Fruit fly (Drosophila melanogaster) whole organism, prepupa: Measurements from ENCODE around the gene CG17344.

Experiments used
- CG10631 ChIP-seq: fragments of 200-800 bp; sonication (Bioruptor generic); optimal IDR thresholded peaks from 2 replicates; lab custom pipeline; 2016; ENCODE audit warnings: missing biosample characterization, missing genetic modification characterization
- CG10669 ChIP-seq: fragments of 200-800 bp; sonication (Bioruptor generic); optimal IDR thresholded peaks from 3 replicates; lab custom pipeline; 2018; ENCODE audit warnings: missing biosample characterization, mild to moderate bottlenecking, missing genetic modification characterization, moderate library complexity
- CG11294 ChIP-seq: fragments of 200-800 bp; sonication (Bioruptor generic); IDR thresholded peaks from 2 replicates; pipeline ENCODE4 v1.3.6; 2022; ENCODE audit warnings: missing biosample characterization, missing genetic modification characterization
- CG11762 ChIP-seq: fragments of 200-800 bp; sonication (Bioruptor generic); optimal IDR thresholded peaks from 3 replicates; lab custom pipeline; 2016; ENCODE audit warnings: missing biosample characterization, missing genetic modification characterization; ENCODE audit not compliant: insufficient read depth
- CG11902 ChIP-seq: fragments of 200-800 bp; sonication (Bioruptor generic); optimal IDR thresholded peaks from 3 replicates; lab custom pipeline; 2016; ENCODE audit warnings: missing biosample characterization, missing genetic modification characterization
- CG1621 ChIP-seq: fragments of 200-800 bp; sonication (Bioruptor generic); optimal IDR thresholded peaks from 3 replicates; lab custom pipeline; 2018; ENCODE audit warnings: missing biosample characterization, mild to moderate bottlenecking, missing genetic modification characterization
- CG3032 ChIP-seq: fragments of 200-800 bp; optimal IDR thresholded peaks from 2 replicates; lab custom pipeline; 2019; ENCODE audit warnings: missing biosample characterization, mild to moderate bottlenecking, missing genetic modification characterization, moderate library complexity
- CG31627 ChIP-seq: fragments of 200-800 bp; sonication (Bioruptor generic); optimal IDR thresholded peaks from 3 replicates; lab custom pipeline; 2016; ENCODE audit warnings: missing biosample characterization, missing genetic modification characterization
- CG32006 ChIP-seq: fragments of 200-800 bp; sonication (Bioruptor generic); optimal IDR thresholded peaks from 3 replicates; lab custom pipeline; 2017; ENCODE audit warnings: missing biosample characterization, mild to moderate bottlenecking, missing genetic modification characterization
- CG34406 ChIP-seq: fragments of 200-800 bp; sonication (Bioruptor generic); optimal IDR thresholded peaks from 3 replicates; lab custom pipeline; 2016; ENCODE audit warnings: missing biosample characterization, missing genetic modification characterization
- CG3919 ChIP-seq: fragments of 200-800 bp; sonication (Bioruptor generic); optimal IDR thresholded peaks from 3 replicates; lab custom pipeline; 2016; ENCODE audit warnings: missing biosample characterization, missing genetic modification characterization
- CG6163 ChIP-seq: fragments of 200-800 bp; sonication (Bioruptor generic); IDR thresholded peaks from 3 replicates; pipeline ENCODE4 v1.3.6; 2022; ENCODE audit warnings: missing biosample characterization, missing genetic modification characterization
- CG6276 ChIP-seq: fragments of 200-800 bp; sonication (Bioruptor generic); optimal IDR thresholded peaks from 2 replicates; lab custom pipeline; 2017; ENCODE audit warnings: missing biosample characterization, mild to moderate bottlenecking, missing genetic modification characterization
- CG6808 ChIP-seq: fragments of 200-800 bp; sonication (Bioruptor generic); optimal IDR thresholded peaks from 3 replicates; lab custom pipeline; 2017; ENCODE audit warnings: missing biosample characterization, missing genetic modification characterization, mild to moderate bottlenecking, moderate library complexity, missing genetic modification reagents
- CG6854 ChIP-seq: fragments of 200-800 bp; sonication (Bioruptor generic); optimal IDR thresholded peaks from 2 replicates; lab custom pipeline; 2017; ENCODE audit warnings: missing biosample characterization, mild to moderate bottlenecking, missing genetic modification characterization
- CG7368 ChIP-seq: fragments of 200-800 bp; sonication (Bioruptor generic); optimal IDR thresholded peaks from 3 replicates; lab custom pipeline; 2016; ENCODE audit warnings: missing biosample characterization, missing genetic modification characterization
- CG8119 ChIP-seq: fragments of 200-800 bp; sonication (Bioruptor generic); IDR thresholded peaks from 3 replicates; pipeline ENCODE4 v1.3.6; 2022; ENCODE audit warnings: missing biosample characterization, missing genetic modification characterization
- CG8632 ChIP-seq: fragments of 200-800 bp; sonication (Bioruptor generic); optimal IDR thresholded peaks from 3 replicates; lab custom pipeline; 2016; ENCODE audit warnings: missing biosample characterization, missing genetic modification characterization
- Eip75B ChIP-seq: fragments of 200-800 bp; sonication (Bioruptor generic); optimal IDR thresholded peaks from 3 replicates; lab custom pipeline; 2016; ENCODE audit warnings: missing biosample characterization, missing genetic modification characterization
- Eip78C ChIP-seq: fragments of 200-800 bp; sonication (Bioruptor generic); peaks from one replicate; lab custom pipeline; 2016; ENCODE audit warnings: missing biosample characterization, missing genetic modification characterization
- Eip93F ChIP-seq: fragments of 200-800 bp; sonication (Bioruptor generic); optimal IDR thresholded peaks from 2 replicates; lab custom pipeline; 2016; ENCODE audit warnings: missing biosample characterization, mild to moderate bottlenecking, missing genetic modification characterization
- Hr38 ChIP-seq: sonication (Bioruptor generic); optimal IDR thresholded peaks from 2 replicates; lab custom pipeline; 2016; ENCODE audit warnings: missing biosample characterization, missing genetic modification characterization
- Hr39 ChIP-seq: fragments of 200-800 bp; sonication (Bioruptor generic); optimal IDR thresholded peaks from 2 replicates; lab custom pipeline; 2016; ENCODE audit warnings: missing biosample characterization, missing genetic modification characterization
- Lpt ChIP-seq: fragments of 200-800 bp; sonication (Bioruptor generic); optimal IDR thresholded peaks from 3 replicates; lab custom pipeline; 2016; ENCODE audit warnings: missing biosample characterization, missing genetic modification characterization
- Met ChIP-seq: fragments of 200-800 bp; sonication (Bioruptor generic); optimal IDR thresholded peaks from 3 replicates; lab custom pipeline; 2016; ENCODE audit warnings: missing biosample characterization, missing genetic modification characterization
- OdsH ChIP-seq: fragments of 200-800 bp; sonication (Bioruptor generic); optimal IDR thresholded peaks from 3 replicates; lab custom pipeline; 2016; ENCODE audit warnings: missing biosample characterization, missing genetic modification characterization
- Smox ChIP-seq: fragments of 200-800 bp; sonication (Bioruptor generic); optimal IDR thresholded peaks from 3 replicates; lab custom pipeline; 2016; ENCODE audit warnings: missing biosample characterization, missing genetic modification characterization
- Sox102F ChIP-seq: fragments of 200-800 bp; sonication (Bioruptor generic); optimal IDR thresholded peaks from 2 replicates; lab custom pipeline; 2016; ENCODE audit warnings: missing biosample characterization, mild to moderate bottlenecking, missing genetic modification characterization
- achi ChIP-seq: fragments of 200-800 bp; sonication (Bioruptor generic); optimal IDR thresholded peaks from 3 replicates; lab custom pipeline; 2016; ENCODE audit warnings: missing biosample characterization, missing genetic modification characterization
- acj6 ChIP-seq: fragments of 200-800 bp; sonication (Bioruptor generic); optimal IDR thresholded peaks from 3 replicates; lab custom pipeline; 2016; ENCODE audit warnings: missing biosample characterization, missing genetic modification characterization
- cyc ChIP-seq: fragments of 200-800 bp; sonication (Bioruptor generic); optimal IDR thresholded peaks from 3 replicates; lab custom pipeline; 2016; ENCODE audit warnings: missing biosample characterization, missing genetic modification characterization
- dsx ChIP-seq: fragments of 200-800 bp; optimal IDR thresholded peaks from 3 replicates; lab custom pipeline; 2019; ENCODE audit warnings: missing biosample characterization, mild to moderate bottlenecking, missing genetic modification characterization, moderate library complexity; ENCODE audit not compliant: poor library complexity, severe bottlenecking
- eg ChIP-seq: fragments of 200-800 bp; sonication (Bioruptor generic); IDR thresholded peaks from 3 replicates; pipeline ENCODE4 v1.3.6; 2022; ENCODE audit warnings: missing biosample characterization, missing genetic modification characterization
- fd59A ChIP-seq: fragments of 200-800 bp; sonication (Bioruptor generic); optimal IDR thresholded peaks from 2 replicates; lab custom pipeline; 2017; ENCODE audit warnings: missing biosample characterization, mild to moderate bottlenecking, missing genetic modification characterization, missing genetic modification reagents
- fd85E ChIP-seq: fragments of 200-800 bp; sonication (Bioruptor generic); optimal IDR thresholded peaks from 3 replicates; lab custom pipeline; 2016; ENCODE audit warnings: missing biosample characterization, missing genetic modification characterization
- fkh ChIP-seq: fragments of 200-800 bp; sonication (Bioruptor generic); optimal IDR thresholded peaks from 3 replicates; lab custom pipeline; 2017; ENCODE audit warnings: missing biosample characterization, mild to moderate bottlenecking, missing genetic modification characterization, moderate library complexity
- lz ChIP-seq: fragments of 200-800 bp; sonication (Bioruptor generic); optimal IDR thresholded peaks from 3 replicates; lab custom pipeline; 2016; ENCODE audit warnings: missing biosample characterization, missing genetic modification characterization
- pdm3 ChIP-seq: fragments of 200-800 bp; sonication (Bioruptor generic); optimal IDR thresholded peaks from 3 replicates; lab custom pipeline; 2016; ENCODE audit warnings: missing biosample characterization, missing genetic modification characterization
- salr ChIP-seq, 2 experiments: fragments of 200-800 bp; sonication (Bioruptor generic); optimal IDR thresholded peaks; 3 replicates each; lab custom pipeline; 2016 to 2018; ENCODE audit warnings: missing biosample characterization in 2 of 2, missing genetic modification characterization in 2 of 2, mild to moderate bottlenecking in 1 of 2
- spab ChIP-seq: fragments of 200-800 bp; sonication (Bioruptor generic); optimal IDR thresholded peaks from 2 replicates; lab custom pipeline; 2017; ENCODE audit warnings: missing biosample characterization, mild to moderate bottlenecking, missing genetic modification characterization, missing genetic modification reagents
- svp ChIP-seq: fragments of 200-800 bp; sonication (Bioruptor generic); peaks from one replicate; lab custom pipeline; 2016; ENCODE audit warnings: missing biosample characterization, missing genetic modification characterization
- topi ChIP-seq: fragments of 200-800 bp; sonication (Bioruptor generic); optimal IDR thresholded peaks from 3 replicates; lab custom pipeline; 2016; ENCODE audit warnings: missing biosample characterization, missing genetic modification characterization
- vri ChIP-seq: fragments of 200-800 bp; sonication (Bioruptor generic); optimal IDR thresholded peaks from 3 replicates; lab custom pipeline; 2016; ENCODE audit warnings: missing biosample characterization, mild to moderate bottlenecking, missing genetic modification characterization

CG17344 gene

DNA sequence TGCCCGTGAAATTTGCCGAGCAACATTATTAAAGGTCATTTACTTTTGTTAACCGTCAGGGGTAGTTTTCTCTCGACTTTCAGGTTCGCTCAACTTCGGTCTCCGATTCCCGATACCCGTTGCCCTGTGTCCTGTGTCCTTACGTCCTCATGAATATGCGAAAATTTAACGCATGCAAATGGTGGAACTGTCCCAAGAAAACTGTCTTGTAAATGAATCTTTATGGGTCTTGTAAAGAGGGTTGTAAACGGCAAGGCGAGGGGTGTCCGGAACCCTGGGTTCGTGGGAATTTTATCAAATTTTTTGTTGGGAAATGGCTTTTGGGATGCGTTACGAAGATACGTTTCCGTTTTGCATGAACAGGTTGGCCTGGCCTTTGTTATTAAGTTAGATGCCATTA lies 37.9 kb downstream of the CG17344 start:
- TF ChIP-seq CG11902 (GFP tag; lab: Kevin White, UChicago) (no peak), CG34406 (GFP tag; lab: Kevin White, UChicago) (no peak), CG11294 (GFP tag; lab: Robert Waterston, UW) (no peak), acj6 (GFP tag; lab: Kevin White, UChicago) (no peak), pdm3 (GFP tag; lab: Kevin White, UChicago) (no peak), Hr38 (GFP tag; lab: Kevin White, UChicago) (no peak), Met (no peak), Lpt (GFP tag; lab: Kevin White, UChicago) (no peak)

- no peak for TF ChIP-seq Lpt (GFP tag; lab: Kevin White, UChicago)
- peak; percentile 85 for TF ChIP-seq fkh (GFP tag; lab: Kevin White, UChicago)
- peak; percentile 51 for TF ChIP-seq dsx (GFP tag; lab: Kevin White, UChicago)
- TF ChIP-seq CG10669: peak; percentile 45
- TF ChIP-seq lz (GFP tag; lab: Kevin White, UChicago): no peak
- TF ChIP-seq achi (GFP tag; lab: Kevin White, UChicago): no peak
- peak; percentile 54 for TF ChIP-seq CG7368 (GFP tag; lab: Kevin White, UChicago)
- TF ChIP-seq Hr38 (GFP tag; lab: Kevin White, UChicago): no peak
- no peak for TF ChIP-seq eg
- no peak for TF ChIP-seq CG1621 (tag; lab: Kevin White, UChicago)
- TF ChIP-seq CG32006 (GFP tag; lab: Kevin White, UChicago): no peak
- TF ChIP-seq cyc (GFP tag; lab: Kevin White, UChicago): no peak
- no peak for TF ChIP-seq CG8119
- peak; percentile 57 for TF ChIP-seq Met
- peak; percentile 31; the same call in 1 of the 3 replicates for TF ChIP-seq CG6163
- no peak for TF ChIP-seq acj6 (GFP tag; lab: Kevin White, UChicago)
- no peak for TF ChIP-seq salr (GFP tag; optimal IDR thresholded peaks at IDR 0.05; lab: Kevin White, UChicago)
- TF ChIP-seq CG8632: no peak
- no peak for TF ChIP-seq topi (GFP tag; lab: Kevin White, UChicago)
- no peak for TF ChIP-seq CG3919
- no peak for TF ChIP-seq fd59A (GFP tag; lab: Kevin White, UChicago)
- peak; percentile 49 for TF ChIP-seq CG6854 (GFP tag; lab: Kevin White, UChicago)
- no peak for TF ChIP-seq Hr39 (GFP tag; lab: Kevin White, UChicago)
- no peak for TF ChIP-seq OdsH (GFP tag; lab: Kevin White, UChicago)
- no peak for TF ChIP-seq fd85E (GFP tag; lab: Kevin White, UChicago)
- peak; percentile 57 for TF ChIP-seq Eip78C (GFP tag; lab: Kevin White, UChicago)
- TF ChIP-seq CG10631: no peak
- TF ChIP-seq CG3032: peak; percentile 25
- no peak for TF ChIP-seq CG34406 (GFP tag; lab: Kevin White, UChicago)
- peak; percentile 61 for TF ChIP-seq svp
- peak; percentile 17 for TF ChIP-seq CG6808 (GFP tag; lab: Kevin White, UChicago)
- peak; percentile 27 for TF ChIP-seq spab (GFP tag; lab: Kevin White, UChicago)
- TF ChIP-seq CG31627 (GFP tag; lab: Kevin White, UChicago): peak; percentile 17
- TF ChIP-seq Eip75B (GFP tag; lab: Kevin White, UChicago): peak; percentile 61
- no peak for TF ChIP-seq Smox (GFP tag; lab: Kevin White, UChicago)
- TF ChIP-seq Eip93F (GFP tag; lab: Kevin White, UChicago): no peak
- TF ChIP-seq CG6276 (GFP tag; lab: Kevin White, UChicago): no peak
- TF ChIP-seq CG11762 (GFP tag; lab: Kevin White, UChicago): peak; percentile 20
- TF ChIP-seq CG11294 (GFP tag; lab: Robert Waterston, UW): no peak
- TF ChIP-seq vri (GFP tag; lab: Kevin White, UChicago): no peak
- TF ChIP-seq pdm3 (GFP tag; lab: Kevin White, UChicago): no peak
- TF ChIP-seq Sox102F (GFP tag; lab: Kevin White, UChicago): no peak
Measured at dm6 chr2L:19140257-19140983, 38.6 kb downstream of the CG17344 start.
